Fruit fly (Drosophila melanogaster): ENCODE results near the gene Sfp24Bd.

The Sfp24Bd gene

dm6 chr2L:3646041-3646440 lies 22.9 kb downstream of the Sfp24Bd start (continued):
- no peak for TF ChIP-seq her (GFP tag; optimal IDR thresholded peaks at IDR 0.05)
- TF ChIP-seq Atf3 (GFP tag; optimal IDR thresholded peaks at IDR 0.05), result no peak
- peak; percentile 80 for TF ChIP-seq CG13287 (GFP tag; IDR thresholded peaks at IDR 0.05; ENCODE audit: partially characterized antibody)
- no peak for TF ChIP-seq CG11247 (GFP tag; IDR thresholded peaks at IDR 0.05)
- TF ChIP-seq salm (tag; optimal IDR thresholded peaks at IDR 0.05), result no peak
- no peak for TF ChIP-seq aop (GFP tag; IDR thresholded peaks at IDR 0.05)
- TF ChIP-seq CG1603 (tag; optimal IDR thresholded peaks at IDR 0.05), result no peak
- no peak for TF ChIP-seq pum (GFP tag; optimal IDR thresholded peaks at IDR 0.05)
- no peak for TF ChIP-seq CG9817 (tag; optimal IDR thresholded peaks at IDR 0.05)
- TF ChIP-seq CG10274 (GFP tag; optimal IDR thresholded peaks at IDR 0.05), result no peak
- TF ChIP-seq crp (GFP tag; optimal IDR thresholded peaks at IDR 0.05), result no peak
- TF ChIP-seq Mad (GFP tag; optimal IDR thresholded peaks at IDR 0.05), result no peak
- no peak for TF ChIP-seq Bteb2 (GFP tag; optimal IDR thresholded peaks at IDR 0.05)
- no peak for TF ChIP-seq ham (GFP tag; IDR thresholded peaks at IDR 0.05)
- peak; percentile 60 for TF ChIP-seq unc-4 (GFP tag; IDR thresholded peaks at IDR 0.05; ENCODE audit: partially characterized antibody)
- peak; percentile 30; the same call in 1 of the 3 replicates for TF ChIP-seq CG7963 (GFP tag; IDR thresholded peaks at IDR 0.05; ENCODE audit: partially characterized antibody)
- TF ChIP-seq CG6791 (GFP tag; IDR thresholded peaks at IDR 0.05; ENCODE audit: partially characterized antibody), result peak; percentile 64; the same call in 2 of the 3 replicates
- TF ChIP-seq jing (GFP tag; optimal IDR thresholded peaks at IDR 0.05), result no peak
- no peak for TF ChIP-seq tgo (GFP tag; IDR thresholded peaks at IDR 0.05)
- no peak for TF ChIP-seq CG11085 (GFP tag; IDR thresholded peaks at IDR 0.05)
- peak; percentile 47 for TF ChIP-seq stwl (tag; optimal IDR thresholded peaks at IDR 0.05)
- TF ChIP-seq Lpt (GFP tag; optimal IDR thresholded peaks at IDR 0.05), result no peak
- TF ChIP-seq bab2 (GFP tag; optimal IDR thresholded peaks at IDR 0.05), result no peak
- no peak for TF ChIP-seq dati (GFP tag; IDR thresholded peaks at IDR 0.05)
- TF ChIP-seq Aef1 (GFP tag; IDR thresholded peaks at IDR 0.05), result no peak
- TF ChIP-seq org-1 (GFP tag; optimal IDR thresholded peaks at IDR 0.05), result no peak
- no peak for TF ChIP-seq CG16863 (GFP tag; optimal IDR thresholded peaks at IDR 0.05)
- TF ChIP-seq dmrt99B (tag; optimal IDR thresholded peaks at IDR 0.05), result no peak
- no peak for TF ChIP-seq gfzf (GFP tag; optimal IDR thresholded peaks at IDR 0.05)
- no peak for TF ChIP-seq toy (GFP tag; IDR thresholded peaks at IDR 0.05)
- TF ChIP-seq Med (GFP tag), result peak; percentile 78
- no peak for TF ChIP-seq HmgZ (tag; optimal IDR thresholded peaks at IDR 0.05)
- no peak for TF ChIP-seq CG1602 (GFP tag; optimal IDR thresholded peaks at IDR 0.05)
- no peak for TF ChIP-seq pnt (GFP tag; optimal IDR thresholded peaks at IDR 0.05)
- TF ChIP-seq CG4820 (GFP tag; optimal IDR thresholded peaks at IDR 0.05), result no peak
- TF ChIP-seq grau (tag; optimal IDR thresholded peaks at IDR 0.05), result no peak
- no peak for TF ChIP-seq ERR (GFP tag; optimal IDR thresholded peaks at IDR 0.05)
- no peak for TF ChIP-seq Ravus (GFP tag; IDR thresholded peaks at IDR 0.05)
- TF ChIP-seq Doc3 (GFP tag; IDR thresholded peaks at IDR 0.05; ENCODE audit: partially characterized antibody), result peak; percentile 50; the same call in 1 of the 3 replicates
- TF ChIP-seq pzg (GFP tag; optimal IDR thresholded peaks at IDR 0.05), result peak; percentile 1
- TF ChIP-seq BEAF-32 (GFP tag; optimal IDR thresholded peaks at IDR 0.05), result peak; percentile 29
- no peak for TF ChIP-seq hkb (optimal IDR thresholded peaks at IDR 0.05)
- no peak for TF ChIP-seq hkb (GFP tag; IDR thresholded peaks at IDR 0.05)
- TF ChIP-seq Nf-YC (tag; optimal IDR thresholded peaks at IDR 0.05), result peak; percentile 38
- TF ChIP-seq CG32532 (GFP tag; IDR thresholded peaks at IDR 0.05), result no peak
- TF ChIP-seq Oli (tag; optimal IDR thresholded peaks at IDR 0.05), result no peak
- TF ChIP-seq Scr (GFP tag; IDR thresholded peaks at IDR 0.05; ENCODE audit: partially characterized antibody), result peak; percentile 56
- 0 out of 2 replicates have a peak, but pooled peaks have one; percentile 18 for TF ChIP-seq nerfin-2 (GFP tag; IDR thresholded peaks at IDR 0.05; ENCODE audit: partially characterized antibody)
- no peak for TF ChIP-seq CG12155 (GFP tag; optimal IDR thresholded peaks at IDR 0.05)
- no peak for TF ChIP-seq CG8290 (GFP tag; optimal IDR thresholded peaks at IDR 0.05)
- TF ChIP-seq CG8290 (tag; optimal IDR thresholded peaks at IDR 0.05), result peak in 1 of 2 experiments; percentile 20
- no peak for TF ChIP-seq CG4404 (GFP tag; IDR thresholded peaks at IDR 0.05)
